Worm (Caenorhabditis elegans) whole organism, young adult: ENCODE results near the gene T21C9.9.
A peak's percentile ranks its signal among the peaks of the same experiment; 100 is the strongest.

Source experiments
- B0261.1 ChIP-seq: sonication (generic microtip); optimal IDR thresholded peaks from 2 replicates; lab custom pipeline; 2016; ENCODE audit warnings: mild to moderate bottlenecking, missing genetic modification characterization, moderate library complexity, missing compliant biosample characterization
- F37B4.10 ChIP-seq: fragments of 200-800 bp; sonication (Bioruptor generic); IDR thresholded peaks from 2 replicates; pipeline ENCODE4 v1.3.6; 2022; ENCODE audit warnings: missing genetic modification characterization, missing compliant biosample characterization
- F52B5.7 ChIP-seq: sonication (generic microtip); optimal IDR thresholded peaks from 2 replicates; lab custom pipeline; 2016; ENCODE audit warnings: mild to moderate bottlenecking, missing genetic modification characterization, missing compliant biosample characterization
- T26A5.8 ChIP-seq: sonication (generic microtip); optimal IDR thresholded peaks from 2 replicates; lab custom pipeline; 2016; ENCODE audit warnings: missing genetic modification characterization, missing compliant biosample characterization
- Y53G8AR.9 ChIP-seq: fragments of 200-800 bp; sonication (Bioruptor generic); conservative IDR thresholded peaks from 2 replicates; pipeline ENCODE4 v1.3.6; 2022; ENCODE audit warnings: missing genetic modification reagents, missing genetic modification characterization, missing compliant biosample characterization
- Y67H2A.10 ChIP-seq: fragments of 200-800 bp; sonication (Bioruptor generic); conservative IDR thresholded peaks from 2 replicates; pipeline ENCODE4 v1.3.6; 2022; ENCODE audit warnings: missing genetic modification reagents, missing genetic modification characterization, missing compliant biosample characterization
- Y79H2A.3 ChIP-seq: fragments of 200-800 bp; sonication (Bioruptor generic); conservative IDR thresholded peaks from 2 replicates; pipeline ENCODE4 v1.3.6; 2022; ENCODE audit warnings: missing genetic modification reagents, missing genetic modification characterization, missing compliant biosample characterization
- Y95B8A.8 ChIP-seq: fragments of 200-800 bp; sonication (Bioruptor generic); IDR thresholded peaks from 2 replicates; pipeline ENCODE4 v1.3.6; 2022; ENCODE audit warnings: missing genetic modification reagents, missing genetic modification characterization, missing compliant biosample characterization
- ama-1 ChIP-seq, 3 experiments: fragments of 150-350 bp in 1 of 3; sonication (generic microtip) in 2 of 3; optimal IDR thresholded peaks; 2 replicates each; lab custom pipeline; 2014 to 2018; ENCODE audit warnings: missing biosample characterization in 2 of 3, missing genetic modification characterization in 2 of 3, missing genetic modification reagents in 2 of 3
- aptf-2 ChIP-seq: fragments of 200-800 bp; sonication (Bioruptor generic); conservative IDR thresholded peaks from 2 replicates; pipeline ENCODE4 v1.3.6; 2022; ENCODE audit warnings: missing genetic modification reagents, missing genetic modification characterization, missing compliant biosample characterization
- aptf-3 ChIP-seq: fragments of 200-800 bp; sonication (Bioruptor generic); IDR thresholded peaks from 2 replicates; pipeline ENCODE4 v1.3.6; 2022; ENCODE audit warnings: missing genetic modification characterization, missing compliant biosample characterization
- attf-3 ChIP-seq: fragments of 200-800 bp; sonication (Bioruptor generic); conservative IDR thresholded peaks from 2 replicates; pipeline ENCODE4 v1.3.6; 2022; ENCODE audit warnings: missing genetic modification reagents, missing genetic modification characterization, missing compliant biosample characterization
- bed-1 ChIP-seq: fragments of 200-800 bp; sonication (Bioruptor generic); IDR thresholded peaks from 2 replicates; pipeline ENCODE4 v1.3.6; 2022; ENCODE audit warnings: missing genetic modification reagents, missing genetic modification characterization, missing compliant biosample characterization
- cebp-1 ChIP-seq, 2 experiments: fragments of 200-800 bp in 1 of 2; sonication (Bioruptor generic) in 1 of 2; sonication (generic microtip) in 1 of 2; IDR thresholded peaks in 1 of 2; optimal IDR thresholded peaks in 1 of 2; 2 replicates each; pipeline versions ENCODE4 v1.3.6 to Lab custom; 2017 to 2022; ENCODE audit warnings: missing compliant biosample characterization in 2 of 2, missing genetic modification characterization in 2 of 2, mild to moderate bottlenecking in 1 of 2, missing genetic modification reagents in 1 of 2, moderate library complexity in 1 of 2
- ceh-100 ChIP-seq: fragments of 200-800 bp; sonication (Bioruptor generic); IDR thresholded peaks from 2 replicates; pipeline ENCODE4 v1.3.6; 2022; ENCODE audit warnings: missing genetic modification reagents, missing genetic modification characterization, missing compliant biosample characterization
- ceh-40 ChIP-seq: fragments of 200-800 bp; sonication (Bioruptor generic); IDR thresholded peaks from 2 replicates; pipeline ENCODE4 v1.3.6; 2022; ENCODE audit warnings: missing genetic modification characterization, missing compliant biosample characterization
- ceh-58 ChIP-seq: fragments of 200-800 bp; sonication (Bioruptor generic); IDR thresholded peaks from 2 replicates; pipeline ENCODE4 v1.3.6; 2022; ENCODE audit warnings: missing genetic modification characterization, missing compliant biosample characterization
- ceh-79 ChIP-seq: sonication (generic microtip); optimal IDR thresholded peaks from 2 replicates; lab custom pipeline; 2017; ENCODE audit warnings: mild to moderate bottlenecking, missing genetic modification characterization, missing compliant biosample characterization
- ceh-91 ChIP-seq: fragments of 200-800 bp; sonication (Bioruptor generic); IDR thresholded peaks from 2 replicates; pipeline ENCODE4 v1.3.6; 2022; ENCODE audit warnings: missing genetic modification reagents, missing genetic modification characterization, missing compliant biosample characterization
- dox-1 ChIP-seq: fragments of 200-800 bp; sonication (Bioruptor generic); IDR thresholded peaks from 2 replicates; pipeline ENCODE4 v1.3.6; 2022; ENCODE audit warnings: missing genetic modification reagents, missing genetic modification characterization, missing compliant biosample characterization
- dpff-1 ChIP-seq: sonication (generic microtip); optimal IDR thresholded peaks from 2 replicates; lab custom pipeline; 2017; ENCODE audit warnings: mild to moderate bottlenecking, missing genetic modification characterization, missing compliant biosample characterization
- dpl-1 ChIP-seq: fragments of 150-350 bp; optimal IDR thresholded peaks from 2 replicates; lab custom pipeline; 2014; ENCODE audit warnings: missing biosample characterization, missing genetic modification reagents, missing genetic modification characterization
- ekl-4 ChIP-seq: fragments of 200-800 bp; sonication (Bioruptor generic); IDR thresholded peaks from 2 replicates; pipeline ENCODE4 v1.3.6; 2022; ENCODE audit warnings: missing genetic modification reagents, missing genetic modification characterization, missing compliant biosample characterization
- him-1 ChIP-seq: sonication (generic microtip); optimal IDR thresholded peaks from 2 replicates; lab custom pipeline; 2016; ENCODE audit warnings: missing genotype, missing genetic modification reagents, missing genetic modification characterization, missing compliant biosample characterization
- hlh-12 ChIP-seq: sonication (generic microtip); optimal IDR thresholded peaks from 2 replicates; lab custom pipeline; 2016; ENCODE audit warnings: missing genetic modification characterization, missing compliant biosample characterization
- hlh-26 ChIP-seq: fragments of 200-800 bp; sonication (Bioruptor generic); conservative IDR thresholded peaks from 2 replicates; pipeline ENCODE4 v1.3.6; 2022; ENCODE audit warnings: missing genetic modification reagents, missing genetic modification characterization, missing compliant biosample characterization
- hsf-1 ChIP-seq: fragments of 200-800 bp; sonication (Bioruptor generic); IDR thresholded peaks from 2 replicates; pipeline ENCODE4 v1.3.6; 2022; ENCODE audit warnings: missing genetic modification reagents, missing genetic modification characterization, missing compliant biosample characterization
- lag-1 ChIP-seq: fragments of 200-800 bp; sonication (Bioruptor generic); IDR thresholded peaks from 2 replicates; pipeline ENCODE4 v1.3.6; 2022; ENCODE audit warnings: missing genetic modification reagents, missing genetic modification characterization, missing compliant biosample characterization
- lin-54 ChIP-seq: fragments of 200-800 bp; sonication (Bioruptor generic); optimal IDR thresholded peaks from 2 replicates; lab custom pipeline; 2018; ENCODE audit warnings: mild to moderate bottlenecking, missing genetic modification characterization, missing compliant biosample characterization
- lsl-1 ChIP-seq: fragments of 200-800 bp; sonication (Bioruptor generic); optimal IDR thresholded peaks from 2 replicates; lab custom pipeline; 2018; ENCODE audit warnings: mild to moderate bottlenecking, missing genetic modification characterization, moderate library complexity, missing compliant biosample characterization
- madf-10 ChIP-seq: sonication (generic microtip); optimal IDR thresholded peaks from 2 replicates; lab custom pipeline; 2016; ENCODE audit warnings: mild to moderate bottlenecking, missing genetic modification characterization, missing compliant biosample characterization
- mcd-1 ChIP-seq: fragments of 200-800 bp; sonication (Bioruptor generic); IDR thresholded peaks from 2 replicates; pipeline ENCODE4 v1.3.6; 2022; ENCODE audit warnings: missing genetic modification reagents, missing genetic modification characterization, missing compliant biosample characterization
- mes-4 ChIP-seq: sonication (generic microtip); optimal IDR thresholded peaks from 2 replicates; lab custom pipeline; 2016; ENCODE audit warnings: missing genotype, missing genetic modification characterization, missing compliant biosample characterization
- nfya-1 ChIP-seq: sonication (generic microtip); optimal IDR thresholded peaks from 2 replicates; lab custom pipeline; 2017; ENCODE audit warnings: antibody characterized with exemption, missing compliant biosample characterization, missing genetic modification characterization, borderline replicate concordance; ENCODE audit not compliant: insufficient read depth
- nfyb-1 ChIP-seq: fragments of 200-800 bp; sonication (Bioruptor generic); IDR thresholded peaks from 2 replicates; pipeline ENCODE4 v1.3.6; 2022; ENCODE audit warnings: missing genetic modification reagents, missing genetic modification characterization, missing compliant biosample characterization
- nhr-120 ChIP-seq: fragments of 200-800 bp; sonication (Bioruptor generic); IDR thresholded peaks from 2 replicates; pipeline ENCODE4 v1.3.6; 2022; ENCODE audit warnings: missing genetic modification characterization, missing compliant biosample characterization
- nhr-27 ChIP-seq: fragments of 200-800 bp; sonication (Bioruptor generic); optimal IDR thresholded peaks from 2 replicates; lab custom pipeline; 2018; ENCODE audit warnings: mild to moderate bottlenecking, missing genetic modification characterization, moderate library complexity, missing compliant biosample characterization
- nhr-90 ChIP-seq: sonication (generic microtip); optimal IDR thresholded peaks from 2 replicates; lab custom pipeline; 2016; ENCODE audit warnings: missing genotype, mild to moderate bottlenecking, missing genetic modification characterization, missing compliant biosample characterization
- pbrm-1 ChIP-seq: fragments of 200-800 bp; sonication (Bioruptor generic); IDR thresholded peaks from 2 replicates; pipeline ENCODE4 v1.3.6; 2022; ENCODE audit warnings: missing genetic modification reagents, missing genetic modification characterization, missing compliant biosample characterization
- rec-8 ChIP-seq, 2 experiments: sonication (generic microtip); optimal IDR thresholded peaks; 2 replicates each; lab custom pipeline; 2016; ENCODE audit warnings: mild to moderate bottlenecking in 2 of 2, missing genetic modification characterization in 2 of 2, missing genetic modification reagents in 2 of 2, missing genotype in 2 of 2, missing biosample characterization in 1 of 2, missing compliant biosample characterization in 1 of 2, moderate library complexity in 1 of 2
- sea-2 ChIP-seq: fragments of 200-800 bp; sonication (Bioruptor generic); IDR thresholded peaks from 2 replicates; pipeline ENCODE4 v1.3.6; 2022; ENCODE audit warnings: missing genetic modification characterization, missing compliant biosample characterization
- snpc-1.3 ChIP-seq: sonication (generic microtip); optimal IDR thresholded peaks from 2 replicates; lab custom pipeline; 2017; ENCODE audit warnings: missing genetic modification characterization, mild to moderate bottlenecking, missing compliant biosample characterization, antibody characterized with exemption, moderate library complexity, missing genotype, missing genetic modification reagents; ENCODE audit not compliant: insufficient read depth
- tbx-9 ChIP-seq: sonication (generic microtip); optimal IDR thresholded peaks from 2 replicates; lab custom pipeline; 2016; ENCODE audit warnings: borderline replicate concordance, missing genetic modification characterization, inconsistent platforms, missing compliant biosample characterization
- unc-130 ChIP-seq: sonication (generic microtip); optimal IDR thresholded peaks from 2 replicates; lab custom pipeline; 2016; ENCODE audit warnings: missing genetic modification reagents, missing genetic modification characterization, missing compliant biosample characterization
- unc-62 ChIP-seq: fragments of 150-350 bp; optimal IDR thresholded peaks from 2 replicates; lab custom pipeline; 2014; ENCODE audit warnings: missing biosample characterization, missing genetic modification reagents, missing genetic modification characterization
- zim-3 ChIP-seq: sonication (generic microtip); optimal IDR thresholded peaks from 2 replicates; lab custom pipeline; 2017; ENCODE audit warnings: mild to moderate bottlenecking, missing genetic modification characterization, moderate library complexity, missing compliant biosample characterization
- ztf-22 ChIP-seq: fragments of 200-800 bp; sonication (Bioruptor generic); optimal IDR thresholded peaks from 2 replicates; lab custom pipeline; 2018; ENCODE audit warnings: mild to moderate bottlenecking, missing genetic modification characterization, moderate library complexity, missing compliant biosample characterization
- ztf-25 ChIP-seq: fragments of 200-800 bp; sonication (Bioruptor generic); IDR thresholded peaks from 2 replicates; pipeline ENCODE4 v1.3.6; 2022; ENCODE audit warnings: missing genetic modification reagents, missing genetic modification characterization, missing compliant biosample characterization
- ztf-26 ChIP-seq: sonication (generic microtip); optimal IDR thresholded peaks from 2 replicates; lab custom pipeline; 2017; ENCODE audit warnings: missing genetic modification characterization, missing compliant biosample characterization

T21C9.9 gene

ce11 chrV:10578938-10579337 lies 13.4 kb downstream of the T21C9.9 start, which contains the start of the genes erh-1 and lpd-9 (continued):
- no peak for TF ChIP-seq Y67H2A.10 (GFP tag; lab: Robert Waterston, UW)
- no peak for TF ChIP-seq rec-8 (tag; optimal IDR thresholded peaks at IDR 0.05; lab: Kevin White, UChicago)
- no peak for TF ChIP-seq bed-1 (GFP tag; lab: Robert Waterston, UW)
- peak; percentile 83; the same call in 1 of the 2 replicates for TF ChIP-seq dox-1 (GFP tag; lab: Robert Waterston, UW)
- peak; percentile 82 for TF ChIP-seq mcd-1 (GFP tag; lab: Robert Waterston, UW)
- TF ChIP-seq unc-62 (GFP tag; lab: Kevin White, UChicago), result no peak
- TF ChIP-seq him-1 (tag; lab: Kevin White, UChicago), result no peak
- TF ChIP-seq ztf-26 (tag; lab: Kevin White, UChicago), result no peak
- no peak for TF ChIP-seq ceh-91
- no peak for TF ChIP-seq unc-130 (GFP tag; lab: Kevin White, UChicago)
- TF ChIP-seq ceh-79 (tag; lab: Kevin White, UChicago), result no peak
- TF ChIP-seq ceh-40 (GFP tag; lab: Robert Waterston, UW), result no peak
- no peak for TF ChIP-seq lag-1 (GFP tag; lab: Robert Waterston, UW)
- no peak for TF ChIP-seq mes-4 (tag; lab: Kevin White, UChicago)
- peak; percentile 72 for TF ChIP-seq pbrm-1 (GFP tag; lab: Robert Waterston, UW)
- TF ChIP-seq nhr-27 (tag; lab: Kevin White, UChicago), result no peak
- TF ChIP-seq ceh-100 (GFP tag; lab: Robert Waterston, UW), result no peak; the same call in 1 of the 2 replicates
- TF ChIP-seq ztf-22, result no peak
- TF ChIP-seq Y95B8A.8 (GFP tag; lab: Robert Waterston, UW), result no peak
- TF ChIP-seq zim-3 (tag; lab: Kevin White, UChicago), result no peak
- TF ChIP-seq ceh-58, result no peak
- TF ChIP-seq aptf-2, result no peak
- no peak for TF ChIP-seq dpff-1 (tag; lab: Kevin White, UChicago)
- no peak for TF ChIP-seq F37B4.10 (GFP tag; lab: Robert Waterston, UW)
- TF ChIP-seq hlh-26 (GFP tag; lab: Robert Waterston, UW), result no peak
- TF ChIP-seq ekl-4, result peak; percentile 84
- TF ChIP-seq nhr-120, result no peak
- TF ChIP-seq T26A5.8 (tag; lab: Kevin White, UChicago), result no peak
- no peak for TF ChIP-seq B0261.1
- no peak for TF ChIP-seq nhr-90 (tag; lab: Kevin White, UChicago)
- TF ChIP-seq sea-2 (GFP tag; lab: Robert Waterston, UW), result no peak
- TF ChIP-seq nfyb-1 (GFP tag; lab: Robert Waterston, UW), result peak; percentile 74
- TF ChIP-seq snpc-1.3 (tag; lab: Kevin White, UChicago), result peak; percentile 57
- peak; percentile 87 for TF ChIP-seq Y53G8AR.9 (GFP tag; lab: Robert Waterston, UW)
- TF ChIP-seq hsf-1, result no peak
- TF ChIP-seq lsl-1 (GFP tag; lab: Kevin White, UChicago), result peak; percentile 60
- TF ChIP-seq dpl-1, result no peak
- no peak for TF ChIP-seq tbx-9 (tag; lab: Kevin White, UChicago)
- TF ChIP-seq ztf-25 (GFP tag; lab: Robert Waterston, UW), result no peak
- TF ChIP-seq madf-10 (tag; lab: Kevin White, UChicago), result no peak
- TF ChIP-seq hlh-12 (tag; lab: Kevin White, UChicago), result no peak
- TF ChIP-seq ama-1 (optimal IDR thresholded peaks at IDR 0.05; lab: Kevin White, UChicago), result no peak
- no peak for TF ChIP-seq ama-1 (GFP tag; optimal IDR thresholded peaks at IDR 0.05; lab: Kevin White, UChicago)
- no peak for TF ChIP-seq F52B5.7
- no peak for TF ChIP-seq aptf-3 (GFP tag; lab: Robert Waterston, UW)
- TF ChIP-seq lin-54 (GFP tag; lab: Kevin White, UChicago), result peak; percentile 84
- no peak for TF ChIP-seq Y79H2A.3
- no peak for TF ChIP-seq nfya-1 (tag; lab: Kevin White, UChicago)
- peak; percentile 44; the same call in 1 of the 2 replicates for TF ChIP-seq attf-3 (GFP tag; lab: Robert Waterston, UW)
- no peak for TF ChIP-seq cebp-1 (GFP tag; IDR thresholded peaks at IDR 0.05; lab: Robert Waterston, UW)
- no peak for TF ChIP-seq cebp-1 (tag; optimal IDR thresholded peaks at IDR 0.05; lab: Kevin White, UChicago)
